Fruit fly (Drosophila melanogaster): ENCODE data around the gene CG4982.

- TF ChIP-seq CG8478 (optimal IDR thresholded peaks at IDR 0.05): no peak
- TF ChIP-seq CTCF (optimal IDR thresholded peaks at IDR 0.05): no peak
These were observed 36.3 kb upstream of the CG4982 start, which contains the start of the genes CG13051 and CG13069 for dm6 chr3L:16265000-16265399.
